Worm (Caenorhabditis elegans): Measurements from ENCODE around the gene srd-74.
"Not testable (repeated sequence)": the region's sequence is repeated elsewhere in the genome, so short reads cannot be mapped to it uniquely, and the experiment has no call there.

Gene srd-74

ce11 chrIII:11785961-11786360, 4.1 kb downstream of the srd-74 start, which contains the start of gene tbx-38:
Gene tbx-38 (minus strand): TSS chrIII:11786061.
- TF ChIP-seq him-1 (tag; optimal IDR thresholded peaks at IDR 0.05), result no peak
- no peak for TF ChIP-seq W03F9.2 (tag; optimal IDR thresholded peaks at IDR 0.05)
- no peak for TF ChIP-seq dao-5 (tag; optimal IDR thresholded peaks at IDR 0.05)

ce11 chrIII:11787376-11787775, 5.5 kb downstream of the srd-74 start, which contains the start of gene C24H11.1:
Gene C24H11.1 (plus strand): TSS chrIII:11787676.
- TF ChIP-seq dao-5, W03F9.2, him-1 (tag; optimal IDR thresholded peaks at IDR 0.05): not testable (repeated sequence)

ce11 chrIII:11789480-11789879, 7.6 kb downstream of the srd-74 start:
- TF ChIP-seq dao-5 (tag; optimal IDR thresholded peaks at IDR 0.05) (no peak), W03F9.2 (tag; optimal IDR thresholded peaks at IDR 0.05) (no peak), him-1 (tag; optimal IDR thresholded peaks at IDR 0.05) (no peak)

- peak; percentile 63 for TF ChIP-seq him-1 (tag; optimal IDR thresholded peaks at IDR 0.05)
Observed at ce11 chrIII:11792295-11793256, 10.7 kb downstream of the srd-74 start, which contains the start of gene C24H11.2. Gene C24H11.2 (minus strand): TSS chrIII:11792345.

- no peak for TF ChIP-seq dao-5 (tag; optimal IDR thresholded peaks at IDR 0.05)
- no peak for TF ChIP-seq him-1 (tag; optimal IDR thresholded peaks at IDR 0.05)
- TF ChIP-seq W03F9.2 (tag; optimal IDR thresholded peaks at IDR 0.05), result no peak
Observed at ce11 chrIII:11794389-11794788, 12.5 kb downstream of the srd-74 start.

ce11 chrIII:11795448-11795847, 13.5 kb downstream of the srd-74 start, which contains the start of gene twk-39:
Gene twk-39 (plus strand): TSS chrIII:11795748.
- no peak for TF ChIP-seq W03F9.2 (tag; optimal IDR thresholded peaks at IDR 0.05)
- TF ChIP-seq dao-5 (tag; optimal IDR thresholded peaks at IDR 0.05), result no peak
- no peak for TF ChIP-seq him-1 (tag; optimal IDR thresholded peaks at IDR 0.05)

- TF ChIP-seq him-1 (tag; optimal IDR thresholded peaks at IDR 0.05) (no peak), W03F9.2 (tag; optimal IDR thresholded peaks at IDR 0.05) (no peak)
Observed at ce11 chrIII:11806695-11807094, 24.8 kb downstream of the srd-74 start, which contains the start of gene C18D11.7. Gene C18D11.7 (minus strand): TSS chrIII:11806795.

ce11 chrIII:11807418-11807817, 25.5 kb downstream of the srd-74 start, which contains the start of gene C18D11.10:
Gene C18D11.10 (plus strand): TSS chrIII:11807718.
- TF ChIP-seq him-1 (tag; optimal IDR thresholded peaks at IDR 0.05) (no peak), dao-5 (tag; optimal IDR thresholded peaks at IDR 0.05) (no peak), W03F9.2 (tag; optimal IDR thresholded peaks at IDR 0.05) (no peak)

- TF ChIP-seq W03F9.2 (tag; optimal IDR thresholded peaks at IDR 0.05) (no peak), dao-5 (tag; optimal IDR thresholded peaks at IDR 0.05) (no peak), him-1 (tag; optimal IDR thresholded peaks at IDR 0.05) (no peak)
Observed at ce11 chrIII:11808818-11809217, 26.9 kb downstream of the srd-74 start, which contains the start of gene C18D11.9. Gene C18D11.9 (plus strand): TSS chrIII:11809118.

- no peak for TF ChIP-seq W03F9.2 (tag; optimal IDR thresholded peaks at IDR 0.05)
- TF ChIP-seq dao-5 (tag; optimal IDR thresholded peaks at IDR 0.05), result no peak
- no peak for TF ChIP-seq him-1 (tag; optimal IDR thresholded peaks at IDR 0.05)
Observed at ce11 chrIII:11810447-11810846, 28.5 kb downstream of the srd-74 start, which contains the start of gene C18D11.6. Gene C18D11.6 (plus strand): TSS chrIII:11810556.

- TF ChIP-seq him-1 (tag; optimal IDR thresholded peaks at IDR 0.05) (no peak), dao-5 (tag; optimal IDR thresholded peaks at IDR 0.05) (no peak), W03F9.2 (tag; optimal IDR thresholded peaks at IDR 0.05) (no peak)
Observed at ce11 chrIII:11811839-11812238, 29.9 kb downstream of the srd-74 start.

- no peak for TF ChIP-seq him-1 (tag; optimal IDR thresholded peaks at IDR 0.05)
- TF ChIP-seq dao-5 (tag; optimal IDR thresholded peaks at IDR 0.05), result no peak
- no peak for TF ChIP-seq W03F9.2 (tag; optimal IDR thresholded peaks at IDR 0.05)
Observed at ce11 chrIII:11814653-11815052, 32.8 kb downstream of the srd-74 start.

ce11 chrIII:11816523-11817003, 34.7 kb downstream of the srd-74 start, which contains the start of gene C18D11.1:
Gene C18D11.1 (plus strand): TSS chrIII:11816573.
- TF ChIP-seq him-1 (tag; optimal IDR thresholded peaks at IDR 0.05) (no peak), W03F9.2 (tag; optimal IDR thresholded peaks at IDR 0.05) (no peak), dao-5 (tag; optimal IDR thresholded peaks at IDR 0.05) (no peak)

ce11 chrIII:11817865-11818264, 36.0 kb downstream of the srd-74 start:
- TF ChIP-seq him-1 (tag; optimal IDR thresholded peaks at IDR 0.05) (no peak), W03F9.2 (tag; optimal IDR thresholded peaks at IDR 0.05) (no peak), dao-5 (tag; optimal IDR thresholded peaks at IDR 0.05) (no peak)

Measured in whole organism, L4/young adult.